Fruit fly (Drosophila melanogaster) whole organism, embryonic: ENCODE data around the gene CG32631.

Experiments used
- Antp ChIP-seq: fragments of 200-800 bp; sonication (Bioruptor generic); optimal IDR thresholded peaks from 3 replicates; lab custom pipeline; 2016; ENCODE audit warnings: missing biosample characterization, missing genetic modification characterization
- Atf3 ChIP-seq: fragments of 200-800 bp; sonication (Bioruptor generic); optimal IDR thresholded peaks from 3 replicates; lab custom pipeline; 2016; ENCODE audit warnings: missing biosample characterization, missing genetic modification characterization
- CG11247 ChIP-seq: fragments of 200-800 bp; sonication (Bioruptor generic); IDR thresholded peaks from 2 replicates; pipeline ENCODE4 v1.3.6; 2022; ENCODE audit warnings: missing biosample characterization, missing genetic modification characterization
- CG16779 ChIP-seq: fragments of 200-800 bp; sonication (Bioruptor generic); IDR thresholded peaks from 2 replicates; pipeline ENCODE4 v1.3.6; 2022; ENCODE audit warnings: missing biosample characterization, missing genetic modification characterization
- CG17328 ChIP-seq: fragments of 200-800 bp; sonication (Bioruptor generic); IDR thresholded peaks from 2 replicates; pipeline ENCODE4 v1.3.6; 2022; ENCODE audit warnings: missing biosample characterization, missing genetic modification characterization
- CG1792 ChIP-seq: fragments of 200-800 bp; sonication (Bioruptor generic); optimal IDR thresholded peaks from 2 replicates; lab custom pipeline; 2016; ENCODE audit warnings: missing biosample characterization, missing genetic modification characterization
- CG18599 ChIP-seq: fragments of 200-800 bp; sonication (Bioruptor generic); optimal IDR thresholded peaks from 3 replicates; lab custom pipeline; 2017; ENCODE audit warnings: missing biosample characterization, missing genetic modification characterization, mild to moderate bottlenecking, moderate library complexity, missing genetic modification reagents
- CG31224 ChIP-seq: fragments of 200-800 bp; sonication (Bioruptor generic); IDR thresholded peaks from 2 replicates; pipeline ENCODE4 v1.3.6; 2022; ENCODE audit warnings: missing biosample characterization, missing genetic modification characterization
- CG3847 ChIP-seq: fragments of 200-800 bp; sonication (Bioruptor generic); IDR thresholded peaks from 2 replicates; pipeline ENCODE4 v1.3.6; 2022; ENCODE audit warnings: missing biosample characterization, missing genetic modification characterization
- CG4617 ChIP-seq: fragments of 200-800 bp; sonication (Bioruptor generic); optimal IDR thresholded peaks from 3 replicates; lab custom pipeline; 2016; ENCODE audit warnings: missing biosample characterization, missing genetic modification characterization, borderline replicate concordance
- CG4820 ChIP-seq: fragments of 200-800 bp; sonication (Bioruptor generic); optimal IDR thresholded peaks from 3 replicates; lab custom pipeline; 2016; ENCODE audit warnings: missing biosample characterization, missing genetic modification characterization
- CG4854 ChIP-seq: fragments of 200-800 bp; sonication (Bioruptor generic); optimal IDR thresholded peaks from 2 replicates; lab custom pipeline; 2016; ENCODE audit warnings: missing biosample characterization, missing genetic modification characterization, inconsistent platforms
- CG5180 ChIP-seq: fragments of 200-800 bp; sonication (Bioruptor generic); optimal IDR thresholded peaks from 3 replicates; lab custom pipeline; 2017; ENCODE audit warnings: missing biosample characterization, missing genetic modification characterization, mild to moderate bottlenecking, moderate library complexity, missing genetic modification reagents
- CG6791 ChIP-seq: fragments of 200-800 bp; sonication (Bioruptor generic); IDR thresholded peaks from 3 replicates; pipeline ENCODE4 v1.3.6; 2022; ENCODE audit warnings: missing biosample characterization, missing genetic modification characterization; ENCODE audit not compliant: partially characterized antibody
- CG6854 ChIP-seq: fragments of 200-800 bp; sonication (Bioruptor generic); optimal IDR thresholded peaks from 3 replicates; lab custom pipeline; 2017; ENCODE audit warnings: missing biosample characterization, mild to moderate bottlenecking, missing genetic modification characterization
- CG9876 ChIP-seq: fragments of 200-800 bp; sonication (Bioruptor generic); optimal IDR thresholded peaks from 2 replicates; lab custom pipeline; 2016; ENCODE audit warnings: missing biosample characterization, missing genetic modification characterization
- CG9932 ChIP-seq: fragments of 200-800 bp; sonication (Bioruptor generic); IDR thresholded peaks from 2 replicates; pipeline ENCODE4 v1.3.6; 2022; ENCODE audit warnings: missing biosample characterization, missing genetic modification characterization
- D ChIP-seq, 2 experiments: fragments of 200-800 bp in 1 of 2; fragments of >200 bp in 1 of 2; sonication (Bioruptor generic) in 1 of 2; optimal IDR thresholded peaks; 2 replicates in 1 of 2; 3 replicates in 1 of 2; lab custom pipeline; 2017; ENCODE audit warnings: mild to moderate bottlenecking in 1 of 2, missing biosample characterization in 1 of 2, missing genetic modification characterization in 1 of 2, missing genetic modification reagents in 1 of 2
- Deaf1 ChIP-seq: fragments of 200-800 bp; optimal IDR thresholded peaks from 3 replicates; lab custom pipeline; 2019; ENCODE audit warnings: missing biosample characterization, mild to moderate bottlenecking, missing genetic modification characterization, moderate library complexity
- Ets97D ChIP-seq: fragments of 200-800 bp; sonication (Bioruptor generic); optimal IDR thresholded peaks from 3 replicates; lab custom pipeline; 2016; ENCODE audit warnings: missing biosample characterization, missing genetic modification characterization
- Gug ChIP-seq: fragments of 200-800 bp; sonication (Bioruptor generic); IDR thresholded peaks from 4 replicates; pipeline ENCODE4 v1.3.6; 2022; ENCODE audit warnings: missing biosample characterization, missing genetic modification characterization
- Hsf ChIP-seq: fragments of 200-800 bp; sonication (Bioruptor generic); optimal IDR thresholded peaks from 3 replicates; lab custom pipeline; 2016; ENCODE audit warnings: missing biosample characterization, missing genetic modification characterization
- Lim3 ChIP-seq: fragments of 200-800 bp; sonication (Bioruptor generic); IDR thresholded peaks from 2 replicates; pipeline ENCODE4 v1.3.6; 2022; ENCODE audit warnings: missing biosample characterization, missing genetic modification characterization
- Opbp ChIP-seq: fragments of 200-800 bp; sonication (Bioruptor generic); IDR thresholded peaks from 3 replicates; pipeline ENCODE4 v1.3.6; 2022; ENCODE audit warnings: missing biosample characterization, missing genetic modification characterization; ENCODE audit not compliant: partially characterized antibody
- Poxn ChIP-seq: fragments of 200-800 bp; sonication (Bioruptor generic); IDR thresholded peaks from 2 replicates; pipeline ENCODE4 v1.3.6; 2022; ENCODE audit warnings: missing biosample characterization, missing genetic modification characterization
- Side ChIP-seq: fragments of 200-800 bp; sonication (Bioruptor generic); optimal IDR thresholded peaks from 2 replicates; lab custom pipeline; 2016; ENCODE audit warnings: missing biosample characterization, missing genetic modification characterization
- Six4 ChIP-seq: fragments of 200-800 bp; sonication (Bioruptor generic); optimal IDR thresholded peaks from 2 replicates; lab custom pipeline; 2016; ENCODE audit warnings: missing biosample characterization, missing genetic modification characterization
- Sox102F ChIP-seq: fragments of 200-800 bp; sonication (Bioruptor generic); optimal IDR thresholded peaks from 2 replicates; lab custom pipeline; 2018; ENCODE audit warnings: missing biosample characterization, mild to moderate bottlenecking, missing genetic modification characterization, moderate library complexity
- Vsx1 ChIP-seq: fragments of 200-800 bp; sonication (Bioruptor generic); optimal IDR thresholded peaks from 2 replicates; lab custom pipeline; 2017; ENCODE audit warnings: missing biosample characterization, mild to moderate bottlenecking, missing genetic modification characterization, missing genetic modification reagents
- az2 ChIP-seq: fragments of 200-800 bp; sonication (Bioruptor generic); optimal IDR thresholded peaks from 3 replicates; lab custom pipeline; 2016; ENCODE audit warnings: missing biosample characterization, missing genetic modification characterization
- br ChIP-seq: fragments of >200 bp; optimal IDR thresholded peaks from 2 replicates; lab custom pipeline; 2017
- bsh ChIP-seq, 2 experiments: fragments of 200-800 bp; sonication (Bioruptor generic); optimal IDR thresholded peaks; 2 replicates each; lab custom pipeline; 2017 to 2018; ENCODE audit warnings: mild to moderate bottlenecking in 2 of 2, missing biosample characterization in 2 of 2, missing genetic modification characterization in 2 of 2, moderate library complexity in 1 of 2
- chn ChIP-seq: fragments of 200-800 bp; sonication (Bioruptor generic); optimal IDR thresholded peaks from 2 replicates; lab custom pipeline; 2016; ENCODE audit warnings: missing biosample characterization, missing genetic modification characterization
- crp ChIP-seq, 2 experiments: fragments of 200-800 bp; sonication (Bioruptor generic); optimal IDR thresholded peaks; 2 replicates in 1 of 2; 3 replicates in 1 of 2; lab custom pipeline; 2017; ENCODE audit warnings: missing biosample characterization in 2 of 2, missing genetic modification characterization in 2 of 2, mild to moderate bottlenecking in 1 of 2, moderate library complexity in 1 of 2
- dm ChIP-seq: fragments of 200-800 bp; sonication (Bioruptor generic); optimal IDR thresholded peaks from 3 replicates; lab custom pipeline; 2016; ENCODE audit warnings: missing biosample characterization, missing genetic modification characterization
- eyg ChIP-seq: fragments of 200-800 bp; sonication (Bioruptor generic); optimal IDR thresholded peaks from 3 replicates; lab custom pipeline; 2016; ENCODE audit warnings: missing biosample characterization, missing genetic modification characterization
- ham ChIP-seq: fragments of 200-800 bp; sonication (Bioruptor generic); IDR thresholded peaks from 2 replicates; pipeline ENCODE4 v1.3.6; 2022; ENCODE audit warnings: missing biosample characterization, missing genetic modification characterization
- hbn ChIP-seq: fragments of 200-800 bp; sonication (Bioruptor generic); IDR thresholded peaks from 2 replicates; pipeline ENCODE4 v1.3.6; 2022; ENCODE audit warnings: missing biosample characterization, missing genetic modification characterization; ENCODE audit not compliant: partially characterized antibody
- ken ChIP-seq: fragments of 200-800 bp; sonication (Bioruptor generic); IDR thresholded peaks from 3 replicates; pipeline ENCODE4 v1.3.6; 2022; ENCODE audit warnings: missing biosample characterization, missing genetic modification characterization
- nerfin-1 ChIP-seq: fragments of 200-800 bp; sonication (Bioruptor generic); optimal IDR thresholded peaks from 3 replicates; lab custom pipeline; 2019; ENCODE audit warnings: missing biosample characterization, mild to moderate bottlenecking, missing genetic modification characterization, moderate library complexity
- p53 ChIP-seq: fragments of 200-800 bp; sonication (Bioruptor generic); optimal IDR thresholded peaks from 2 replicates; lab custom pipeline; 2016; ENCODE audit warnings: missing biosample characterization, missing genetic modification characterization
- pfk ChIP-seq: fragments of 200-800 bp; sonication (Bioruptor generic); optimal IDR thresholded peaks from 2 replicates; lab custom pipeline; 2018; ENCODE audit warnings: missing biosample characterization, mild to moderate bottlenecking, missing genetic modification characterization, moderate library complexity
- phol ChIP-seq: fragments of 200-800 bp; sonication (Bioruptor generic); optimal IDR thresholded peaks from 3 replicates; lab custom pipeline; 2018; ENCODE audit warnings: missing biosample characterization, mild to moderate bottlenecking, missing genetic modification characterization, moderate library complexity
- pum ChIP-seq: fragments of 200-800 bp; sonication (Bioruptor generic); optimal IDR thresholded peaks from 2 replicates; lab custom pipeline; 2016; ENCODE audit warnings: missing biosample characterization, missing genetic modification characterization
- run ChIP-seq: fragments of 200-800 bp; sonication (Bioruptor generic); optimal IDR thresholded peaks from 3 replicates; lab custom pipeline; 2018; ENCODE audit warnings: missing biosample characterization, mild to moderate bottlenecking, missing genetic modification characterization
- sob ChIP-seq: fragments of 200-800 bp; sonication (Bioruptor generic); IDR thresholded peaks from 2 replicates; pipeline ENCODE4 v1.3.6; 2022; ENCODE audit warnings: missing biosample characterization, missing genetic modification characterization
- stc ChIP-seq: fragments of 200-800 bp; sonication (Bioruptor generic); IDR thresholded peaks from 2 replicates; pipeline ENCODE4 v1.3.6; 2022; ENCODE audit warnings: missing biosample characterization, missing genetic modification characterization
- tna ChIP-seq: fragments of 200-800 bp; sonication (Bioruptor generic); IDR thresholded peaks from 2 replicates; pipeline ENCODE4 v1.3.6; 2022; ENCODE audit warnings: missing biosample characterization, missing genetic modification characterization; ENCODE audit not compliant: partially characterized antibody
- unpg ChIP-seq: fragments of 200-800 bp; sonication (Bioruptor generic); optimal IDR thresholded peaks from 3 replicates; lab custom pipeline; 2018; ENCODE audit warnings: missing biosample characterization, mild to moderate bottlenecking, missing genetic modification characterization, moderate library complexity
- zen ChIP-seq: fragments of 200-800 bp; sonication (Bioruptor generic); optimal IDR thresholded peaks from 3 replicates; lab custom pipeline; 2018; ENCODE audit warnings: missing biosample characterization, mild to moderate bottlenecking, missing genetic modification characterization, moderate library complexity
- zf30C ChIP-seq: fragments of 200-800 bp; sonication (Bioruptor generic); optimal IDR thresholded peaks from 3 replicates; lab custom pipeline; 2018; ENCODE audit warnings: missing biosample characterization, mild to moderate bottlenecking, missing genetic modification characterization

CG32631 gene

dm6 chrX:13568127-13568526 is 11.9 kb downstream of the CG32631 start (continued):
- no peak for TF ChIP-seq pum (GFP tag; lab: Kevin White, UChicago)
- no peak for TF ChIP-seq D (optimal IDR thresholded peaks at IDR 0.05; lab: Kevin White, UChicago)
- TF ChIP-seq D (GFP tag; optimal IDR thresholded peaks at IDR 0.05; lab: Kevin White, UChicago) = no peak
- no peak for TF ChIP-seq CG1792
- no peak for TF ChIP-seq crp (GFP tag; optimal IDR thresholded peaks at IDR 0.05; lab: Kevin White, UChicago)
- TF ChIP-seq Atf3 (GFP tag; lab: Kevin White, UChicago) = no peak
- no peak for TF ChIP-seq CG4617 (GFP tag; lab: Kevin White, UChicago)
- peak; percentile 14 for TF ChIP-seq phol (tag; lab: Kevin White, UChicago)
- no peak for TF ChIP-seq zf30C (GFP tag; lab: Kevin White, UChicago)
- TF ChIP-seq CG16779 = no peak
- TF ChIP-seq CG4820 (GFP tag; lab: Kevin White, UChicago) = no peak
- no peak for TF ChIP-seq CG31224 (GFP tag; lab: Robert Waterston, UW)
- TF ChIP-seq CG5180 (GFP tag; lab: Kevin White, UChicago) = no peak
- no peak for TF ChIP-seq Ets97D (GFP tag; lab: Kevin White, UChicago)
- TF ChIP-seq hbn = no peak
- TF ChIP-seq Deaf1 (tag; lab: Kevin White, UChicago) = no peak
- TF ChIP-seq chn (GFP tag; lab: Kevin White, UChicago) = no peak
- no peak for TF ChIP-seq ham (GFP tag; lab: Robert Waterston, UW)
- TF ChIP-seq tna (GFP tag; lab: Robert Waterston, UW) = no peak
- no peak for TF ChIP-seq Hsf
- no peak for TF ChIP-seq CG6854 (GFP tag; lab: Kevin White, UChicago)
- TF ChIP-seq dm (GFP tag; lab: Kevin White, UChicago) = no peak
- peak; percentile 25 for TF ChIP-seq CG18599 (GFP tag; lab: Kevin White, UChicago)
- peak; percentile 37 for TF ChIP-seq Sox102F
- peak in 1 of 2 experiments; percentile 27 for TF ChIP-seq bsh (GFP tag; optimal IDR thresholded peaks at IDR 0.05; lab: Kevin White, UChicago)
- peak; percentile 45 for TF ChIP-seq CG3847 (GFP tag; lab: Robert Waterston, UW)
- no peak for TF ChIP-seq pfk (GFP tag; lab: Kevin White, UChicago)
- no peak for TF ChIP-seq Poxn (GFP tag; lab: Robert Waterston, UW)
- TF ChIP-seq CG17328 (GFP tag; lab: Robert Waterston, UW) = peak; percentile 41; the same call in 1 of the 2 replicates
- TF ChIP-seq CG11247 (GFP tag; lab: Robert Waterston, UW) = peak; percentile 18; the same call in 1 of the 2 replicates
- peak; percentile 14 for TF ChIP-seq az2 (GFP tag; lab: Kevin White, UChicago)
- TF ChIP-seq Opbp (GFP tag; lab: Robert Waterston, UW) = no peak
- no peak for TF ChIP-seq br (lab: Kevin White, UChicago)
- TF ChIP-seq CG9932 = no peak
- TF ChIP-seq Vsx1 (GFP tag; lab: Kevin White, UChicago) = no peak
- no peak for TF ChIP-seq run
- no peak for TF ChIP-seq Gug (GFP tag; lab: Robert Waterston, UW)
- TF ChIP-seq nerfin-1 = no peak
- TF ChIP-seq eyg (GFP tag; lab: Kevin White, UChicago) = peak; percentile 10
- no peak for TF ChIP-seq Lim3 (GFP tag; lab: Robert Waterston, UW)
- no peak for TF ChIP-seq Side (GFP tag; lab: Kevin White, UChicago)
- TF ChIP-seq zen (tag; lab: Kevin White, UChicago) = no peak
- peak; percentile 25 for TF ChIP-seq unpg (GFP tag; lab: Kevin White, UChicago)
- no peak for TF ChIP-seq Antp
- no peak for TF ChIP-seq Six4 (GFP tag; lab: Kevin White, UChicago)
- no peak for TF ChIP-seq p53 (GFP tag; lab: Kevin White, UChicago)
- TF ChIP-seq CG4854 (GFP tag; lab: Kevin White, UChicago) = no peak
- TF ChIP-seq CG9876 (GFP tag; lab: Kevin White, UChicago) = no peak
- 0 out of 2 replicates have a peak, but pooled peaks have one; percentile 48 for TF ChIP-seq sob (GFP tag; lab: Robert Waterston, UW)
- TF ChIP-seq stc (GFP tag; lab: Robert Waterston, UW) = no peak; the same call in 1 of the 2 replicates
- TF ChIP-seq CG6791 (GFP tag; lab: Robert Waterston, UW) = no peak
- TF ChIP-seq ken (GFP tag; lab: Robert Waterston, UW) = 0 out of 3 replicates have a peak, but pooled peaks have one; percentile 45
